Fruit fly (Drosophila melanogaster) whole organism, adult: ENCODE results near the gene CG18269.

Experiments used
- CG11617 ChIP-seq: fragments of 200-800 bp; sonication (Bioruptor generic); optimal IDR thresholded peaks from 2 replicates; lab custom pipeline; 2017; ENCODE audit warnings: mild to moderate bottlenecking, missing biosample characterization, missing genetic modification reagents, missing genetic modification characterization
- CG12768 ChIP-seq: fragments of 200-800 bp; sonication (Bioruptor generic); optimal IDR thresholded peaks from 2 replicates; lab custom pipeline; 2017; ENCODE audit warnings: missing biosample characterization, missing genetic modification characterization, mild to moderate bottlenecking, moderate library complexity, missing genetic modification reagents
- Clk ChIP-seq: fragments of 200-800 bp; sonication (Bioruptor generic); optimal IDR thresholded peaks from 2 replicates; lab custom pipeline; 2017; ENCODE audit warnings: missing biosample characterization, missing genetic modification characterization
- Crg-1 ChIP-seq: fragments of 200-800 bp; sonication (Bioruptor generic); optimal IDR thresholded peaks from 2 replicates; lab custom pipeline; 2016; ENCODE audit warnings: missing biosample characterization, missing genetic modification characterization
- pad ChIP-seq: fragments of 200-800 bp; sonication (Bioruptor generic); optimal IDR thresholded peaks from 3 replicates; lab custom pipeline; 2017; ENCODE audit warnings: missing biosample characterization, missing genetic modification characterization, mild to moderate bottlenecking, moderate library complexity, missing genetic modification reagents

DNA sequence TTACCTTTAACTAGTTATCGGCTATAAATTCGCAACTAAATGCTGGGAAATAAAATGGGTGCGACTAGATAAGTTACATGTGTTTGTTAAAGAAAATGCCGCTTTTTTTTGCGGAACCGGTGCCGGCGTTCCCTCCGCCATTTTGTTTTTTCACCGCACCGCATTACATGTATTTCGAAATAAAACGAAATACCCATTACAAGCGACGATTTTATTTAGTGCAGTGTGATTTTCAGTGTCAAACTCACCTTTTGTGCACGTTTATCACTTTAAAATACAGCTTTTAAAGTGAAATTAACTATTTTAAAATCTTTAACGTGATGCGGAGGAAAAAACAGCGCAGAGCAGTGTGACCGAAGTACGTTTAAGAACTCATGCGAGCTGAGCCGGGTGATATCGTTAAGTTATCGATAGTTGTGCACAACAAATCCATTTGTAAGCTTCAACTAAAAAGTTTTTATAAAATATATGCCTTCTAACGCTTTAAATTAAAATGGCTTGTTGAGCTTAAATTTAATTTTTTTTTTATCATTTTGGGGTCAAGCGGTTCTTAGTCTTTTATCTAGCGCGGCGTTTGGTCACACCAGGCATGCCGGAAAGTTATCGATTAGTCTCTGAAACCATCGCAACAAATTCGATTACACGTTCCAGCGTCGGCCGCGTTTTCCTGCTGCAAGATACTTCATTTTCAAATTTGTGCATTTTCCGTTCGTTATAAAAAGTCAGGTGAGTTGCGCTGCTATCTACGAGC is 9.5 kb upstream of the CG18269 start, which contains the start of the genes Hel25E and Lam:
- TF ChIP-seq CG12768 (GFP tag; lab: Kevin White, UChicago) (no peak), pad (GFP tag; lab: Kevin White, UChicago) (no peak), Crg-1 (no peak), Clk (GFP tag; lab: Kevin White, UChicago) (no peak), CG11617 (peak; percentile 40)
